Worm (Caenorhabditis elegans) whole organism, mixed stage, embryonic: ENCODE data around the gene fcmt-1.

Source experiments
- M03D4.4 ChIP-seq: sonication (generic microtip); optimal IDR thresholded peaks from 2 replicates; lab custom pipeline; 2017; ENCODE audit warnings: mild to moderate bottlenecking, missing genetic modification characterization, missing compliant biosample characterization
- bed-3 ChIP-seq: fragments of 200-800 bp; sonication (Bioruptor generic); optimal IDR thresholded peaks from 3 replicates; lab custom pipeline; 2018; ENCODE audit warnings: mild to moderate bottlenecking, missing genetic modification characterization, moderate library complexity, missing compliant biosample characterization
- blmp-1 ChIP-seq: fragments of 150-350 bp; optimal IDR thresholded peaks from 2 replicates; lab custom pipeline; 2014; ENCODE audit warnings: missing biosample characterization, missing genetic modification characterization
- ceh-39 ChIP-seq: fragments of 150-350 bp; optimal IDR thresholded peaks from 2 replicates; lab custom pipeline; 2014; ENCODE audit warnings: missing biosample characterization, missing genetic modification characterization
- ceh-43 ChIP-seq: fragments of 200-800 bp; sonication (Bioruptor generic); optimal IDR thresholded peaks from 2 replicates; lab custom pipeline; 2018; ENCODE audit warnings: mild to moderate bottlenecking, missing genetic modification characterization, moderate library complexity, missing compliant biosample characterization
- ceh-83 ChIP-seq: fragments of 200-800 bp; sonication (Bioruptor generic); optimal IDR thresholded peaks from 2 replicates; lab custom pipeline; 2018; ENCODE audit warnings: mild to moderate bottlenecking, missing genetic modification characterization, missing compliant biosample characterization
- ces-1 ChIP-seq: fragments of 150-350 bp; optimal IDR thresholded peaks from 2 replicates; lab custom pipeline; 2014; ENCODE audit warnings: missing biosample characterization, missing genetic modification reagents, missing genetic modification characterization
- cnd-1 ChIP-seq: fragments of 200-800 bp; sonication (Bioruptor generic); optimal IDR thresholded peaks from 2 replicates; lab custom pipeline; 2018; ENCODE audit warnings: mild to moderate bottlenecking, missing genetic modification characterization, missing compliant biosample characterization
- drap-1 ChIP-seq: fragments of 200-800 bp; sonication (Bioruptor generic); optimal IDR thresholded peaks from 3 replicates; lab custom pipeline; 2018; ENCODE audit warnings: mild to moderate bottlenecking, missing genetic modification characterization, missing compliant biosample characterization
- elt-1 ChIP-seq: sonication (generic microtip); optimal IDR thresholded peaks from 2 replicates; lab custom pipeline; 2017; ENCODE audit warnings: missing genetic modification characterization, mild to moderate bottlenecking, missing compliant biosample characterization, antibody characterized with exemption, moderate library complexity, borderline replicate concordance; ENCODE audit not compliant: insufficient read depth
- elt-3 ChIP-seq: fragments of 150-350 bp; optimal IDR thresholded peaks from 2 replicates; lab custom pipeline; 2014; ENCODE audit warnings: missing biosample characterization, missing genetic modification characterization
- ham-2 ChIP-seq: fragments of 200-800 bp; sonication (Bioruptor generic); optimal IDR thresholded peaks from 2 replicates; lab custom pipeline; 2018; ENCODE audit warnings: mild to moderate bottlenecking, missing genetic modification characterization, missing compliant biosample characterization
- hlh-1 ChIP-seq: fragments of 150-350 bp; optimal IDR thresholded peaks from 2 replicates; lab custom pipeline; 2014; ENCODE audit warnings: missing biosample characterization, missing genetic modification reagents, missing genetic modification characterization
- lin-32 ChIP-seq: fragments of 200-800 bp; sonication (Bioruptor generic); optimal IDR thresholded peaks from 2 replicates; lab custom pipeline; 2018; ENCODE audit warnings: mild to moderate bottlenecking, missing genetic modification characterization, missing compliant biosample characterization
- mab-5 ChIP-seq: fragments of 150-350 bp; optimal IDR thresholded peaks from 2 replicates; lab custom pipeline; 2014; ENCODE audit warnings: missing biosample characterization, missing genetic modification characterization
- mep-1 ChIP-seq: fragments of 150-350 bp; optimal IDR thresholded peaks from 2 replicates; lab custom pipeline; 2017; ENCODE audit warnings: missing biosample characterization, missing genetic modification reagents, missing genetic modification characterization, inconsistent platforms
- mls-2 ChIP-seq: sonication (generic microtip); optimal IDR thresholded peaks from 2 replicates; lab custom pipeline; 2016; ENCODE audit warnings: mild to moderate bottlenecking, missing genetic modification characterization, moderate library complexity, missing compliant biosample characterization
- nhr-12 ChIP-seq: fragments of 150-350 bp; optimal IDR thresholded peaks from 2 replicates; lab custom pipeline; 2014; ENCODE audit warnings: missing biosample characterization, missing genetic modification characterization
- nhr-2 ChIP-seq: fragments of 150-350 bp; optimal IDR thresholded peaks from 2 replicates; lab custom pipeline; 2014; ENCODE audit warnings: missing biosample characterization, missing genetic modification characterization
- nhr-237 ChIP-seq: fragments of 150-350 bp; optimal IDR thresholded peaks from 2 replicates; lab custom pipeline; 2014; ENCODE audit warnings: missing biosample characterization, missing genetic modification characterization
- nhr-76 ChIP-seq: sonication (generic microtip); optimal IDR thresholded peaks from 2 replicates; lab custom pipeline; 2017; ENCODE audit warnings: missing biosample characterization, missing genetic modification characterization
- snpc-4 ChIP-seq: fragments of 150-350 bp; optimal IDR thresholded peaks from 2 replicates; lab custom pipeline; 2014; ENCODE audit warnings: missing biosample characterization, missing genetic modification characterization
- sptf-1 ChIP-seq: sonication (generic microtip); optimal IDR thresholded peaks from 2 replicates; lab custom pipeline; 2017; ENCODE audit warnings: mild to moderate bottlenecking, missing genetic modification characterization, moderate library complexity, missing compliant biosample characterization
- unc-120 ChIP-seq: sonication (generic microtip); optimal IDR thresholded peaks from 2 replicates; lab custom pipeline; 2017; ENCODE audit warnings: missing genetic modification characterization, missing compliant biosample characterization; ENCODE audit not compliant: poor library complexity, severe bottlenecking
- unc-39 ChIP-seq: fragments of 150-350 bp; optimal IDR thresholded peaks from 2 replicates; lab custom pipeline; 2014; ENCODE audit warnings: missing biosample characterization, missing genetic modification characterization
- unc-62 ChIP-seq: fragments of 150-350 bp; optimal IDR thresholded peaks from 2 replicates; lab custom pipeline; 2014; ENCODE audit warnings: missing biosample characterization, missing genetic modification reagents, missing genetic modification characterization
- zip-8 ChIP-seq: fragments of 150-350 bp; optimal IDR thresholded peaks from 2 replicates; lab custom pipeline; 2014; ENCODE audit warnings: missing biosample characterization, missing genetic modification characterization
- ztf-11 ChIP-seq: fragments of 150-350 bp; optimal IDR thresholded peaks from 2 replicates; lab custom pipeline; 2014; ENCODE audit warnings: missing biosample characterization, missing genetic modification characterization

fcmt-1 gene

ce11 chrII:11689941-11690340 lies 19.4 kb downstream of the fcmt-1 start:
- no peak for TF ChIP-seq nhr-237 (tag; lab: Kevin White, UChicago)
- no peak for TF ChIP-seq elt-1 (tag; lab: Kevin White, UChicago)
- TF ChIP-seq mab-5 = no peak
- no peak for TF ChIP-seq blmp-1 (tag; lab: Kevin White, UChicago)
- TF ChIP-seq zip-8 (tag; lab: Kevin White, UChicago) = no peak
- no peak for TF ChIP-seq nhr-12 (tag; lab: Kevin White, UChicago)
- no peak for TF ChIP-seq lin-32 (GFP tag; lab: Kevin White, UChicago)
- no peak for TF ChIP-seq ces-1
- no peak for TF ChIP-seq ham-2 (GFP tag; lab: Kevin White, UChicago)
- no peak for TF ChIP-seq mls-2 (tag; lab: Kevin White, UChicago)
- no peak for TF ChIP-seq unc-62 (GFP tag; lab: Kevin White, UChicago)

DNA sequence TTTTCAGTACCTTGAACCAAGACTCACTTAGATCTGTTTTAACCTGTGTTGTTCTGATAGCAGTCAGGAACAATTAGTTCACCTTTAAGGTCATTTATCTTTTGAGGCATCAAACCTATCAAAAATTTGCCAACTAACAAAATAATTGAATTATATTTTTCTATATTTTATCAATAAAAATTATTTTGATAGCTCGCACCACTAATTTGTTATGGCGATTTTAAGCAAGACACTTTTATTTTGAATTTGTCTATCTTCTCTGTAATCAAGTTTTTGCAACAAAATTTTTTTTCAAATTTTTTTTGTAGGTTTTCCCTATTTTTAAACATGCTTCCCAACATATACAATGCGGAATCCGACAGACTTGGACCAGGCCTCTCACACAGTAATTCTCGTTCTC lies 20.7 kb downstream of the fcmt-1 start, which contains the start of gene kel-1:
Gene kel-1 (plus strand): TSS at position 301 of the 400 bp plus-strand sequence.
- TF ChIP-seq mls-2 (tag; lab: Kevin White, UChicago) (no peak), elt-3 (tag; lab: Kevin White, UChicago) (no peak), sptf-1 (tag; lab: Kevin White, UChicago) (no peak), lin-32 (GFP tag; lab: Kevin White, UChicago) (no peak), nhr-76 (no peak), cnd-1 (tag; lab: Kevin White, UChicago) (no peak), hlh-1 (tag; lab: Kevin White, UChicago) (no peak), M03D4.4 (tag; lab: Kevin White, UChicago) (no peak), nhr-12 (tag; lab: Kevin White, UChicago) (no peak), zip-8 (tag; lab: Kevin White, UChicago) (no peak), mep-1 (tag; lab: Kevin White, UChicago) (no peak), unc-120 (tag; lab: Kevin White, UChicago) (no peak), elt-1 (tag; lab: Kevin White, UChicago) (no peak), ceh-83 (GFP tag; lab: Kevin White, UChicago) (no peak), snpc-4 (tag; lab: Kevin White, UChicago) (no peak), nhr-2 (no peak), ham-2 (GFP tag; lab: Kevin White, UChicago) (no peak), unc-39 (no peak), bed-3 (no peak)

DNA sequence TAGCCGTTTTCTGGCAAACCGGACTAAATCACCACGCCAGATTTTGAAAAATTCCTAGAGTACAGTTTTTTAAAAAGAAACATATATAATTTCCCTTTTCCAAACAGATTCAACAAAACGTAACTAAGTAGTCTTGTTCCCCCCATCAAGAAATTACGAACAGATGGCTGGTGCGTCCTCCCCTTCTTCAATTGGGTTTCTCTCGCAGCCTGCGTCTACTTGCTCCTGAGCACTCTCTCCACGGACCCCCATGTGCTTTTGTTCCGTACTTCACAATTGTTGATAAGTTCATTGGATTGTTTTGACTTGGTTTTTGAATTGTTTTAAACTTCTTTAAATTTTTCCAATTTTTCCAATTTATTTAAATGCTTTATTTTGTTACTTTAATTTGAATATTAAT lies 21.4 kb downstream of the fcmt-1 start:
- no peak for TF ChIP-seq nhr-237 (tag; lab: Kevin White, UChicago)
- peak; percentile 46 for TF ChIP-seq unc-120 (tag; lab: Kevin White, UChicago)
- TF ChIP-seq nhr-76 = no peak
- TF ChIP-seq ces-1 = peak; percentile 79
- peak; percentile 70 for TF ChIP-seq cnd-1 (tag; lab: Kevin White, UChicago)
- TF ChIP-seq bed-3 = no peak

ce11 chrII:11685177-11685576 lies 24.2 kb downstream of the fcmt-1 start, which contains the start of gene C47D12.5:
Gene C47D12.5 (minus strand): TSS chrII:11685277.
- TF ChIP-seq zip-8 (tag; lab: Kevin White, UChicago) = no peak
- no peak for TF ChIP-seq ztf-11 (tag; lab: Kevin White, UChicago)
- TF ChIP-seq nhr-12 (tag; lab: Kevin White, UChicago) = no peak
- TF ChIP-seq mab-5 = no peak
- TF ChIP-seq ceh-43 = no peak
- TF ChIP-seq nhr-76 = no peak
- TF ChIP-seq lin-32 (GFP tag; lab: Kevin White, UChicago) = no peak
- no peak for TF ChIP-seq hlh-1 (tag; lab: Kevin White, UChicago)
- no peak for TF ChIP-seq bed-3
- TF ChIP-seq elt-3 (tag; lab: Kevin White, UChicago) = no peak
- no peak for TF ChIP-seq sptf-1 (tag; lab: Kevin White, UChicago)
- TF ChIP-seq, all 35 proteins: peak for 0

DNA sequence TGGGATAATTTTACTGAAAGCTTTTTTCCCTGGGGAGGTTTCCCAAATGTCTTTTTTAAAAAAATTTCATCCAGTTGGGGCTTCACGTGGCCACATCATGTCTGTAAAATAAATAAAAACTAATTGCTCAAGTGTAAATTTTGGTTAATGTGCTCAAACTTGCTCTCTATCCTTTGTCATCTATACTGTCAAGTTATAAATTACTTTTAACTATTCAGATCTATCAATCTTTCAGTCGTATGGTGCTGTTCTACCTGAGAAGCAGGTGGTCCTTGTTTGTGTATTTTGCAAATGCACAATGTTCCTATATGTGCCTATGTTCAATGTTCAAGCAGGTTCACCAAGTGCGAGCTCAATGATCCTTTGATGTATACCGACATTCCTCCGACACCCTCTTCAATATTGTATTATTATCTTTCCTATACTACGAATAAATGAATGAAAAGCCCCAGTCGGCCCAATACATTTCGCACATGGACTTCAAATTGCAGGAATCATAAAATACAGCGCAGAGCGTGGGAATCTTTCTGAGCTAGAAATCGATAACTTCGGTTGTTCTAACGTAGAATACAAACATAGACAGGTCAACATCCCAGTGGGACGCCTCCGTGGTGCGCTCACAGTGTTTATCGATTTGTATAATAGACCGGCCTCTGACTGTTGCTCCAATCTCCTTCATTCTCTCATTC lies 28.1 kb downstream of the fcmt-1 start, which contains the start of the genes sfxn-1.4 and C47D12.4:
Gene sfxn-1.4 (minus strand): TSS at position 101 of the 689 bp plus-strand sequence.
Gene C47D12.4 (plus strand): TSS at position 639 of the 689 bp plus-strand sequence.
- peak; percentile 1 for TF ChIP-seq ceh-39 (tag; lab: Kevin White, UChicago)
- TF ChIP-seq drap-1 (GFP tag; lab: Kevin White, UChicago) = no peak
